Fruit fly (Drosophila melanogaster) whole organism, embryonic: ENCODE data around the gene slmo.

Experiments used
- B-H2 ChIP-seq: fragments of 200-800 bp; sonication (Bioruptor generic); optimal IDR thresholded peaks from 2 replicates; lab custom pipeline; 2018; ENCODE audit warnings: missing biosample characterization, mild to moderate bottlenecking, missing genetic modification characterization
- CG17829 ChIP-seq: fragments of 200-800 bp; optimal IDR thresholded peaks from 2 replicates; lab custom pipeline; 2019; ENCODE audit warnings: missing biosample characterization, mild to moderate bottlenecking, missing genetic modification characterization, moderate library complexity
- cas ChIP-seq: fragments of 200-800 bp; sonication (Bioruptor generic); IDR thresholded peaks from 2 replicates; pipeline ENCODE4 v1.3.6; 2022; ENCODE audit warnings: missing biosample characterization, missing genetic modification characterization
- crc ChIP-seq: fragments of 200-800 bp; sonication (Bioruptor generic); optimal IDR thresholded peaks from 2 replicates; lab custom pipeline; 2016; ENCODE audit warnings: missing biosample characterization, missing genetic modification characterization
- pnt ChIP-seq: fragments of 200-800 bp; sonication (Bioruptor generic); optimal IDR thresholded peaks from 3 replicates; lab custom pipeline; 2016; ENCODE audit warnings: missing biosample characterization, missing genetic modification characterization
- so ChIP-seq: fragments of 200-800 bp; sonication (Bioruptor generic); IDR thresholded peaks from 3 replicates; pipeline ENCODE4 v1.3.6; 2022; ENCODE audit warnings: missing biosample characterization, missing genetic modification characterization

dm6 chr2L:6077632-6078031 lies 29.1 kb upstream of the slmo start:
- TF ChIP-seq so (GFP tag; lab: Robert Waterston, UW) (no peak), crc (GFP tag; lab: Kevin White, UChicago) (no peak), B-H2 (no peak), pnt (GFP tag; lab: Kevin White, UChicago) (no peak), CG17829 (tag; lab: Kevin White, UChicago) (no peak), cas (no peak)
